Worm (Caenorhabditis elegans) whole organism, mixed stage, embryonic: ENCODE results near the gene del-8.

Experiments used
- ceh-83 ChIP-seq: fragments of 200-800 bp; sonication (Bioruptor generic); optimal IDR thresholded peaks from 2 replicates; lab custom pipeline; 2018; ENCODE audit warnings: mild to moderate bottlenecking, missing genetic modification characterization, missing compliant biosample characterization
- lsy-2 ChIP-seq: fragments of 150-350 bp; optimal IDR thresholded peaks from 2 replicates; lab custom pipeline; 2014; ENCODE audit warnings: missing biosample characterization, missing genetic modification characterization
- mep-1 ChIP-seq: fragments of 150-350 bp; optimal IDR thresholded peaks from 2 replicates; lab custom pipeline; 2017; ENCODE audit warnings: missing biosample characterization, missing genetic modification reagents, missing genetic modification characterization, inconsistent platforms
- nhr-237 ChIP-seq: fragments of 150-350 bp; optimal IDR thresholded peaks from 2 replicates; lab custom pipeline; 2014; ENCODE audit warnings: missing biosample characterization, missing genetic modification characterization
- nhr-28 ChIP-seq: fragments of 150-350 bp; optimal IDR thresholded peaks from 2 replicates; lab custom pipeline; 2014; ENCODE audit warnings: missing biosample characterization, missing genetic modification characterization
- sem-2 ChIP-seq: fragments of 200-800 bp; sonication (Bioruptor generic); optimal IDR thresholded peaks from 2 replicates; lab custom pipeline; 2018; ENCODE audit warnings: mild to moderate bottlenecking, missing genetic modification characterization, missing compliant biosample characterization
- snpc-4 ChIP-seq: fragments of 150-350 bp; optimal IDR thresholded peaks from 2 replicates; lab custom pipeline; 2014; ENCODE audit warnings: missing biosample characterization, missing genetic modification characterization
- sptf-1 ChIP-seq: sonication (generic microtip); optimal IDR thresholded peaks from 2 replicates; lab custom pipeline; 2017; ENCODE audit warnings: mild to moderate bottlenecking, missing genetic modification characterization, moderate library complexity, missing compliant biosample characterization
- unc-39 ChIP-seq: fragments of 150-350 bp; optimal IDR thresholded peaks from 2 replicates; lab custom pipeline; 2014; ENCODE audit warnings: missing biosample characterization, missing genetic modification characterization

ce11 chrX:9635376-9635775, 46.2 kb downstream of the del-8 start, which contains the start of gene F34H10.5:
- TF ChIP-seq nhr-28, result no peak
- no peak for TF ChIP-seq lsy-2 (tag; lab: Kevin White, UChicago)
- TF ChIP-seq snpc-4, result no peak
- TF ChIP-seq nhr-237 (tag; lab: Kevin White, UChicago), result no peak
- no peak for TF ChIP-seq mep-1
- no peak for TF ChIP-seq ceh-83 (GFP tag; lab: Kevin White, UChicago)
- TF ChIP-seq unc-39 (tag; lab: Kevin White, UChicago), result no peak
- TF ChIP-seq sptf-1 (tag; lab: Kevin White, UChicago), result no peak
- TF ChIP-seq sem-2 (GFP tag; lab: Kevin White, UChicago), result no peak
